Worm (Caenorhabditis elegans) whole organism, late embryonic: ENCODE measurements around the gene oac-39.

ENCODE experiments used
- C38D4.7 ChIP-seq: fragments of 200-800 bp; sonication (Bioruptor generic); optimal IDR thresholded peaks from 2 replicates; lab custom pipeline; 2018; ENCODE audit warnings: mild to moderate bottlenecking, missing genetic modification characterization, moderate library complexity, missing compliant biosample characterization
- F13H6.1 ChIP-seq: sonication (generic microtip); optimal IDR thresholded peaks from 2 replicates; lab custom pipeline; 2016; ENCODE audit warnings: missing genetic modification characterization, missing compliant biosample characterization
- T23F11.4 ChIP-seq: fragments of 200-800 bp; sonication (Bioruptor generic); optimal IDR thresholded peaks from 2 replicates; lab custom pipeline; 2018; ENCODE audit warnings: mild to moderate bottlenecking, missing genetic modification characterization, missing compliant biosample characterization
- Y22D7AL.16 ChIP-seq: sonication (generic microtip); optimal IDR thresholded peaks from 2 replicates; lab custom pipeline; 2016; ENCODE audit warnings: missing genetic modification characterization, missing compliant biosample characterization
- ama-1 ChIP-seq: fragments of 150-350 bp; optimal IDR thresholded peaks from 2 replicates; lab custom pipeline; 2014
- ceh-14 ChIP-seq: sonication (generic microtip); optimal IDR thresholded peaks from 2 replicates; lab custom pipeline; 2016; ENCODE audit warnings: missing genotype, missing genetic modification characterization, missing compliant biosample characterization
- ceh-30 ChIP-seq: fragments of 150-350 bp; optimal IDR thresholded peaks from 2 replicates; lab custom pipeline; 2014; ENCODE audit warnings: missing biosample characterization, missing genetic modification characterization
- ceh-31 ChIP-seq: sonication (generic microtip); optimal IDR thresholded peaks from 2 replicates; lab custom pipeline; 2016; ENCODE audit warnings: missing genetic modification characterization, missing compliant biosample characterization
- ceh-34 ChIP-seq: sonication (generic microtip); optimal IDR thresholded peaks from 2 replicates; lab custom pipeline; 2016; ENCODE audit warnings: mild to moderate bottlenecking, missing genetic modification characterization, missing compliant biosample characterization
- ceh-48 ChIP-seq: sonication (generic microtip); optimal IDR thresholded peaks from 2 replicates; lab custom pipeline; 2016; ENCODE audit warnings: missing genetic modification characterization, inconsistent platforms, missing compliant biosample characterization
- ceh-6 ChIP-seq: fragments of 200-800 bp; sonication (Bioruptor generic); optimal IDR thresholded peaks from 2 replicates; lab custom pipeline; 2018; ENCODE audit warnings: mild to moderate bottlenecking, missing genetic modification characterization, missing compliant biosample characterization
- che-1 ChIP-seq: sonication (generic microtip); optimal IDR thresholded peaks from 2 replicates; lab custom pipeline; 2016; ENCODE audit warnings: mild to moderate bottlenecking, missing genetic modification characterization, missing compliant biosample characterization
- dmd-4 ChIP-seq: sonication (generic microtip); optimal IDR thresholded peaks from 2 replicates; lab custom pipeline; 2016; ENCODE audit warnings: borderline replicate concordance, missing genetic modification characterization, missing compliant biosample characterization
- dve-1 ChIP-seq: sonication (generic microtip); optimal IDR thresholded peaks from 2 replicates; lab custom pipeline; 2017; ENCODE audit warnings: antibody characterized with exemption, mild to moderate bottlenecking, missing genetic modification characterization, missing compliant biosample characterization
- elt-4 ChIP-seq: sonication (generic microtip); optimal IDR thresholded peaks from 2 replicates; lab custom pipeline; 2016; ENCODE audit warnings: missing genetic modification characterization, missing compliant biosample characterization
- fax-1 ChIP-seq: sonication (generic microtip); optimal IDR thresholded peaks from 2 replicates; lab custom pipeline; 2016; ENCODE audit warnings: missing genotype, missing genetic modification characterization, missing compliant biosample characterization
- fkh-10 ChIP-seq: fragments of 150-350 bp; optimal IDR thresholded peaks from 2 replicates; lab custom pipeline; 2014; ENCODE audit warnings: missing biosample characterization, missing genetic modification reagents, missing genetic modification characterization
- gmeb-2 ChIP-seq: sonication (generic microtip); optimal IDR thresholded peaks from 2 replicates; lab custom pipeline; 2016; ENCODE audit warnings: missing genetic modification characterization, inconsistent platforms, missing compliant biosample characterization
- hlh-15 ChIP-seq: sonication (generic microtip); optimal IDR thresholded peaks from 2 replicates; lab custom pipeline; 2016; ENCODE audit warnings: missing genetic modification characterization, missing compliant biosample characterization
- hlh-6 ChIP-seq: sonication (generic microtip); optimal IDR thresholded peaks from 2 replicates; lab custom pipeline; 2016; ENCODE audit warnings: missing genotype, missing genetic modification characterization, missing compliant biosample characterization
- hlh-8 ChIP-seq: sonication (generic microtip); optimal IDR thresholded peaks from 2 replicates; lab custom pipeline; 2016; ENCODE audit warnings: missing genotype, missing genetic modification characterization, missing compliant biosample characterization
- lim-6 ChIP-seq: sonication (generic microtip); optimal IDR thresholded peaks from 2 replicates; lab custom pipeline; 2016; ENCODE audit warnings: missing genetic modification characterization, missing compliant biosample characterization
- lin-11 ChIP-seq: fragments of 200-800 bp; sonication (Bioruptor generic); optimal IDR thresholded peaks from 2 replicates; lab custom pipeline; 2018; ENCODE audit warnings: mild to moderate bottlenecking, missing genetic modification characterization, missing compliant biosample characterization
- npax-4 ChIP-seq: sonication (generic microtip); optimal IDR thresholded peaks from 2 replicates; lab custom pipeline; 2016; ENCODE audit warnings: missing genetic modification characterization, missing compliant biosample characterization
- pax-1 ChIP-seq: fragments of 150-350 bp; optimal IDR thresholded peaks from 2 replicates; lab custom pipeline; 2014; ENCODE audit warnings: missing biosample characterization, missing genetic modification characterization
- ref-2 ChIP-seq: sonication (generic microtip); optimal IDR thresholded peaks from 2 replicates; lab custom pipeline; 2016; ENCODE audit warnings: missing genetic modification characterization, missing compliant biosample characterization
- sdc-2 ChIP-seq: sonication (generic microtip); optimal IDR thresholded peaks from 2 replicates; lab custom pipeline; 2016; ENCODE audit warnings: missing genotype, missing genetic modification characterization, missing compliant biosample characterization
- sox-4 ChIP-seq: sonication (generic microtip); optimal IDR thresholded peaks from 2 replicates; lab custom pipeline; 2017; ENCODE audit warnings: mild to moderate bottlenecking, missing genetic modification characterization, inconsistent platforms, missing compliant biosample characterization
- syd-9 ChIP-seq: sonication (generic microtip); optimal IDR thresholded peaks from 2 replicates; lab custom pipeline; 2016; ENCODE audit warnings: mild to moderate bottlenecking, missing genetic modification characterization, moderate library complexity, missing compliant biosample characterization
- tbx-2 ChIP-seq: sonication (generic microtip); optimal IDR thresholded peaks from 2 replicates; lab custom pipeline; 2016; ENCODE audit warnings: missing genetic modification characterization, missing compliant biosample characterization
- unc-3 ChIP-seq, 2 experiments: fragments of 200-800 bp in 1 of 2; sonication (Bioruptor generic) in 1 of 2; sonication (generic microtip) in 1 of 2; conservative IDR thresholded peaks in 1 of 2; optimal IDR thresholded peaks in 1 of 2; 2 replicates each; pipeline versions ENCODE4 v1.3.6 to Lab custom; 2016 to 2022; ENCODE audit warnings: missing compliant biosample characterization in 2 of 2, missing genetic modification characterization in 2 of 2, missing genetic modification reagents in 1 of 2
- unc-42 ChIP-seq: sonication (generic microtip); optimal IDR thresholded peaks from 2 replicates; lab custom pipeline; 2016; ENCODE audit warnings: missing genotype, missing genetic modification characterization, missing compliant biosample characterization
- unc-55 ChIP-seq: sonication (generic microtip); optimal IDR thresholded peaks from 2 replicates; lab custom pipeline; 2017; ENCODE audit warnings: missing biosample characterization, missing genetic modification reagents, missing genetic modification characterization
- ztf-16 ChIP-seq: sonication (generic microtip); optimal IDR thresholded peaks from 2 replicates; lab custom pipeline; 2017; ENCODE audit warnings: missing genetic modification characterization, missing compliant biosample characterization

The oac-39 gene

DNA sequence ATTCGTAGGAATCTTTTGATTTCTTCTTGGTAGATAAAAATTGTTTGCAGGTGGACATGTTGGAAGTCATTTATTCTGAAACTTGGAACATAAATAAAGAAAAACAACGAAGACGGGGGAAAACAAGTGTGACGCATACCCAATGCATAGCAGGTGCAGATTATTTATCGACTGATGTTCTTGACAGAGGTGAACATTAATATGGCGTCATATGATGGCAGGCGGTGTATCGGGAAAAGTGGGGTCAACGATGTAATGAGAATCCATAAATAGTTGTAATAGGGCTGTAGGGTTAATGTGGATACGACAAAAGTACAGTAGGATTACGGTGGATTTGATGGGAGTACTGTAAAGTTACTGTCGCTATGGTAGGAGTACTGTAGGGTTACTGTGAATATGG lies 11.3 kb downstream of the oac-39 start, which contains the start of gene txt-2:
txt-2 (minus strand) TSS at position 214 of the 400 bp plus-strand sequence.
- no peak for TF ChIP-seq F13H6.1 (tag; lab: Kevin White, UChicago)
- TF ChIP-seq syd-9 (tag; lab: Kevin White, UChicago): no peak
- TF ChIP-seq unc-42 (tag; lab: Kevin White, UChicago): no peak
- no peak for TF ChIP-seq ceh-14
- no peak for TF ChIP-seq fkh-10 (GFP tag; lab: Kevin White, UChicago)
- peak; percentile 1 for TF ChIP-seq hlh-6 (tag; lab: Kevin White, UChicago)

DNA sequence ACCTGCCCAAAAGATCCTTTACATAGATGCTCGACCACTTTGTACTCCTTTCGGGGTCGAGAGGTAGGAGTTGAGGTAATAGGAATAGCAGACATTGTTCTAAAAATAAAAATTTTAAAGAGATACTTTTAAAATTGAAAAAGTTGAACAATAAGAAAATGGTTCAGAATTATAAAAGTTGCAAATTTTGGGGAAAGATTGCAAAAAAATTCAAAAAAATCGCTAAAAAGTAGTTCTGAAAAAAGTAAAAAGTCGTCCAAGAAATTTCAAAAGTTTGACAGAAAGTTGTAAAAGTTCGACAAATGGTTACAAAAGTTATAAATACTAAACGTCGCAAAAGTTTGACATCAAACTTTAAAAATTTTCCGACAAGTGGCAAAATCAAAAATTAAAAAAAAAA lies 13.5 kb downstream of the oac-39 start, which contains the start of gene R02C2.1:
R02C2.1 (minus strand) TSS at position 101 of the 400 bp plus-strand sequence.
- TF ChIP-seq ama-1 (no peak), unc-55 (GFP tag; lab: Kevin White, UChicago) (no peak), ceh-31 (tag; lab: Kevin White, UChicago) (no peak), che-1 (tag; lab: Kevin White, UChicago) (no peak), pax-1 (no peak), sdc-2 (tag; lab: Kevin White, UChicago) (no peak), lim-6 (tag; lab: Kevin White, UChicago) (no peak), F13H6.1 (tag; lab: Kevin White, UChicago) (no peak), ceh-6 (GFP tag; lab: Kevin White, UChicago) (no peak), Y22D7AL.16 (tag; lab: Kevin White, UChicago) (no peak), ceh-14 (no peak), gmeb-2 (tag; lab: Kevin White, UChicago) (no peak), ceh-30 (tag; lab: Kevin White, UChicago) (no peak), dve-1 (no peak)

- TF ChIP-seq C38D4.7 (GFP tag; lab: Kevin White, UChicago) (no peak), syd-9 (tag; lab: Kevin White, UChicago) (no peak), sox-4 (tag; lab: Kevin White, UChicago) (no peak), ceh-31 (tag; lab: Kevin White, UChicago) (no peak), hlh-8 (no peak), sdc-2 (tag; lab: Kevin White, UChicago) (no peak), ceh-30 (tag; lab: Kevin White, UChicago) (no peak), elt-4 (tag; lab: Kevin White, UChicago) (no peak), unc-42 (tag; lab: Kevin White, UChicago) (no peak), lin-11 (tag; lab: Kevin White, UChicago) (no peak), npax-4 (no peak), tbx-2 (tag; lab: Kevin White, UChicago) (no peak), ceh-34 (tag; lab: Kevin White, UChicago) (no peak), pax-1 (no peak), fax-1 (tag; lab: Kevin White, UChicago) (no peak), hlh-15 (tag; lab: Kevin White, UChicago) (no peak), hlh-6 (tag; lab: Kevin White, UChicago) (no peak), gmeb-2 (tag; lab: Kevin White, UChicago) (no peak)
Observed at ce11 chrV:237012-237411, 14.5 kb downstream of the oac-39 start.

DNA sequence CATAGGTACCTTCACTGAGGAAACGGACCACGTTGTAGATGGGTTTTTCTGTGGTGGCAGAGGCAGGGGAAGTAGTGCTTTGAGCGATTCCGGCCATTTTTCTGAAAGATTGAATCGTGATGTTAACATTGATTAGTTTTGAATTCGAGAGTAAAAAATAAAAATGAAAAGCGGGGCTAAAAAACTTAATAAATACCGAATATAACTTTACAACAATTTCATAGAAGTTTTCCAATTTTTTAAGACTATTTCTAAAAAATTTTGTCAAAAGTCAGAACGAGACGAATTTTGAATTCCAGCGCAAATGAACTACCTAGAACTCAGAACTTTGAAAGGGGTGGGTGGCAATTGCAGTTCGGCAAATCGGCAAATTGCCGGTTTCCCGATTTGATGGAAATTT lies 17.0 kb downstream of the oac-39 start, which contains the start of gene kin-33:
kin-33 (minus strand) TSS at position 101 of the 400 bp plus-strand sequence.
- TF ChIP-seq dmd-4 (tag; lab: Kevin White, UChicago) (no peak), ref-2 (no peak), hlh-6 (tag; lab: Kevin White, UChicago) (no peak), ceh-48 (tag; lab: Kevin White, UChicago) (no peak), che-1 (tag; lab: Kevin White, UChicago) (no peak), T23F11.4 (GFP tag; lab: Kevin White, UChicago) (no peak), pax-1 (no peak), fax-1 (tag; lab: Kevin White, UChicago) (no peak), unc-3 (GFP tag; conservative IDR thresholded peaks at IDR 0.05; lab: Robert Waterston, UW) (no peak), unc-3 (tag; optimal IDR thresholded peaks at IDR 0.05; lab: Kevin White, UChicago) (no peak), C38D4.7 (GFP tag; lab: Kevin White, UChicago) (no peak), ztf-16 (no peak), hlh-8 (no peak), sdc-2 (tag; lab: Kevin White, UChicago) (no peak)
